Fruit fly (Drosophila melanogaster): ENCODE measurements around the gene CG11382.

DNA sequence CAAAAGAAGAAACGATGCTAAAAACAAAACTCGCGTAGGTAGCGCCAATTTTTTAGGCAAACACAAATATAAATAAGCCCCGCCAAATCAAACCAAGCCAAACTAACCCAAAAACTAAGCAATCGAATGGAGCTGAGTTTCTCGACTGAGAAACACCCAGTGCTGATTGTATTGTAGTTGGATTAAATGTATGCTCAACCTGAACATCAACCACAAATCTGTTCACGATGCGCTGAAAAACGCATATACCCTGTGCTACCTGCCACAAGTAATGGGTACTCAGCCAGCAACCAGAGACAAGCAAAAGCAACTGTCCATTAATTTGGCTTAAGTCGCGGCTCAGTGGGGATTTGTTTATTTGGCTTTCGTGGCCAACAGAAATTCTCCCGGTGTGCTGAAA is 50.6 kb downstream of the CG11382 start:
- TF ChIP-seq EcR (GFP tag; optimal IDR thresholded peaks at IDR 0.05), result no peak
- TF ChIP-seq D1 (tag; optimal IDR thresholded peaks at IDR 0.05), result no peak
- no peak for TF ChIP-seq CG13204 (GFP tag; optimal IDR thresholded peaks at IDR 0.05)
- no peak for TF ChIP-seq CG12605 (GFP tag; IDR thresholded peaks at IDR 0.05)
- TF ChIP-seq CG34367 (tag; optimal IDR thresholded peaks at IDR 0.05), result no peak
- no peak for TF ChIP-seq CG8159 (tag; optimal IDR thresholded peaks at IDR 0.05)
- TF ChIP-seq Snoo (tag; optimal IDR thresholded peaks at IDR 0.05), result no peak
- TF ChIP-seq Pif1A (GFP tag; optimal IDR thresholded peaks at IDR 0.05), result no peak
